Worm (Caenorhabditis elegans) whole organism, L2 larva: ENCODE measurements around the gene egl-3.

Experiments
- C34F6.9 ChIP-seq: fragments of 150-350 bp; optimal IDR thresholded peaks from 2 replicates; lab custom pipeline; 2014; ENCODE audit warnings: missing biosample characterization, missing genetic modification characterization
- F13H6.1 ChIP-seq: sonication (generic microtip); optimal IDR thresholded peaks from 2 replicates; lab custom pipeline; 2016; ENCODE audit warnings: missing genetic modification characterization, missing compliant biosample characterization
- Y55F3AM.14 ChIP-seq: fragments of 200-800 bp; sonication (Bioruptor generic); optimal IDR thresholded peaks from 2 replicates; lab custom pipeline; 2018; ENCODE audit warnings: mild to moderate bottlenecking, missing genetic modification characterization, missing compliant biosample characterization
- alr-1 ChIP-seq: fragments of 150-350 bp; optimal IDR thresholded peaks from 2 replicates; lab custom pipeline; 2014; ENCODE audit warnings: missing biosample characterization, missing genetic modification characterization
- aly-2 ChIP-seq: fragments of 150-350 bp; optimal IDR thresholded peaks from 2 replicates; lab custom pipeline; 2014; ENCODE audit warnings: missing biosample characterization, missing genetic modification characterization
- ama-1 ChIP-seq: fragments of 150-350 bp; optimal IDR thresholded peaks from 2 replicates; lab custom pipeline; 2018; ENCODE audit warnings: inconsistent platforms
- blmp-1 ChIP-seq: sonication (generic microtip); optimal IDR thresholded peaks from 2 replicates; lab custom pipeline; 2017; ENCODE audit warnings: missing genetic modification characterization, mild to moderate bottlenecking, missing compliant biosample characterization, antibody characterized with exemption, moderate library complexity; ENCODE audit not compliant: insufficient read depth
- ceh-16 ChIP-seq: fragments of 150-350 bp; optimal IDR thresholded peaks from 2 replicates; lab custom pipeline; 2014; ENCODE audit warnings: missing biosample characterization, missing genetic modification characterization
- crh-2 ChIP-seq: sonication (generic microtip); optimal IDR thresholded peaks from 2 replicates; lab custom pipeline; 2017; ENCODE audit warnings: missing biosample characterization, missing genetic modification characterization
- dmd-4 ChIP-seq: sonication (generic microtip); optimal IDR thresholded peaks from 2 replicates; lab custom pipeline; 2017; ENCODE audit warnings: missing biosample characterization, missing genetic modification characterization
- egl-27 ChIP-seq: sonication (generic microtip); optimal IDR thresholded peaks from 3 replicates; lab custom pipeline; 2017; ENCODE audit warnings: missing biosample characterization, missing genetic modification reagents, missing genetic modification characterization
- elt-1 ChIP-seq: fragments of 150-350 bp; optimal IDR thresholded peaks from 2 replicates; lab custom pipeline; 2014; ENCODE audit warnings: missing biosample characterization, missing genetic modification characterization
- fos-1 ChIP-seq: fragments of 150-350 bp; optimal IDR thresholded peaks from 2 replicates; lab custom pipeline; 2014; ENCODE audit warnings: missing biosample characterization, missing genetic modification characterization
- gmeb-1 ChIP-seq: fragments of 150-350 bp; optimal IDR thresholded peaks from 2 replicates; lab custom pipeline; 2014; ENCODE audit warnings: missing biosample characterization, missing genetic modification characterization
- lin-11 ChIP-seq: fragments of 150-350 bp; sonication (generic microtip); optimal IDR thresholded peaks from 2 replicates; lab custom pipeline; 2014; ENCODE audit warnings: missing biosample characterization, missing genetic modification characterization, inconsistent platforms, mixed read lengths
- lsy-2 ChIP-seq, 2 experiments: fragments of 150-350 bp in 1 of 2; sonication (generic microtip) in 1 of 2; optimal IDR thresholded peaks; 2 replicates each; lab custom pipeline; 2014 to 2017; ENCODE audit warnings: missing biosample characterization in 2 of 2, missing genetic modification characterization in 2 of 2
- mab-5 ChIP-seq: fragments of 150-350 bp; optimal IDR thresholded peaks from 2 replicates; lab custom pipeline; 2014; ENCODE audit warnings: missing biosample characterization, missing genetic modification characterization
- mbf-1 ChIP-seq: sonication (generic microtip); optimal IDR thresholded peaks from 2 replicates; lab custom pipeline; 2017; ENCODE audit warnings: missing biosample characterization, missing genetic modification characterization
- mdl-1 ChIP-seq, 2 experiments: fragments of 150-350 bp in 1 of 2; sonication (generic microtip) in 1 of 2; optimal IDR thresholded peaks; 2 replicates each; lab custom pipeline; 2017; ENCODE audit warnings: missing biosample characterization in 2 of 2, missing genetic modification characterization in 2 of 2
- nhr-10 ChIP-seq: sonication (generic microtip); optimal IDR thresholded peaks from 2 replicates; lab custom pipeline; 2017; ENCODE audit warnings: missing biosample characterization, missing genetic modification characterization
- nhr-129 ChIP-seq: fragments of 150-350 bp; optimal IDR thresholded peaks from 2 replicates; lab custom pipeline; 2014; ENCODE audit warnings: missing biosample characterization, missing genetic modification characterization
- nhr-21 ChIP-seq: fragments of 150-350 bp; optimal IDR thresholded peaks from 2 replicates; lab custom pipeline; 2014; ENCODE audit warnings: missing biosample characterization, missing genetic modification characterization
- nhr-23 ChIP-seq: fragments of 150-350 bp; optimal IDR thresholded peaks from 2 replicates; lab custom pipeline; 2014; ENCODE audit warnings: missing biosample characterization, missing genetic modification reagents, missing genetic modification characterization
- nhr-237 ChIP-seq: fragments of 150-350 bp; optimal IDR thresholded peaks from 2 replicates; lab custom pipeline; 2014; ENCODE audit warnings: missing biosample characterization, missing genetic modification characterization
- peb-1 ChIP-seq: fragments of 150-350 bp; optimal IDR thresholded peaks from 2 replicates; lab custom pipeline; 2014; ENCODE audit warnings: missing biosample characterization, missing genetic modification characterization
- sem-4 ChIP-seq: fragments of 150-350 bp; optimal IDR thresholded peaks from 2 replicates; lab custom pipeline; 2014; ENCODE audit warnings: missing biosample characterization, missing genetic modification reagents, missing genetic modification characterization
- sma-3 ChIP-seq: sonication (generic microtip); optimal IDR thresholded peaks from 2 replicates; lab custom pipeline; 2016; ENCODE audit warnings: missing genetic modification reagents, missing genetic modification characterization, missing compliant biosample characterization
- snpc-4 ChIP-seq: fragments of 150-350 bp; optimal IDR thresholded peaks from 2 replicates; lab custom pipeline; 2014; ENCODE audit warnings: missing biosample characterization, missing genetic modification characterization
- unc-39 ChIP-seq: fragments of 150-350 bp; optimal IDR thresholded peaks from 2 replicates; lab custom pipeline; 2014; ENCODE audit warnings: missing biosample characterization, missing genetic modification characterization
- zag-1 ChIP-seq: fragments of 150-350 bp; optimal IDR thresholded peaks from 2 replicates; lab custom pipeline; 2014; ENCODE audit warnings: missing biosample characterization, missing genetic modification characterization
- ztf-1 ChIP-seq: fragments of 200-800 bp; sonication (Bioruptor generic); conservative IDR thresholded peaks from 2 replicates; pipeline ENCODE4 v1.3.6; 2022; ENCODE audit warnings: missing genetic modification characterization, missing compliant biosample characterization
- ztf-4 ChIP-seq: fragments of 150-350 bp; optimal IDR thresholded peaks from 2 replicates; lab custom pipeline; 2014; ENCODE audit warnings: missing biosample characterization, missing genetic modification characterization

The egl-3 gene

DNA sequence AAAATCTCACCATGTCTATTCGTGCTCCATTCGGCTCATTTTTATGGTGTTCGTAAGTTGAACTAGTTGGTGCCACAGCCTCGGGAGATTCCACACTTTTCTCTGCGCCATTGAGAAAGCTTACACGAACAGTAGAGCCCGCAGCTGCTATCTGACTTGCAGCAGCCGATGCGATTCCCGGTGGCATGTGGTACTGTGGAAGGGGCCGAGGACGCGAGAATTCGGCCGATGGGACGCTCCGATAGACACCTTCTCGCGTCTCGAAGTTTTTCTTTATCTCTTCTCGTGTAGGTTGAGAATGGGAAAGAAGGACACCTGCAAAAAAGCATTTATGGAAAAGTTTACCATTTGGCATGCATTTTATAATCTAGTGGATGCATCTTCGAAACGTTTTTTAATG lies 40.3 kb downstream of the egl-3 start:
- no peak for TF ChIP-seq zag-1
- no peak for TF ChIP-seq peb-1 (tag; lab: Kevin White, UChicago)
- no peak for TF ChIP-seq nhr-237 (tag; lab: Kevin White, UChicago)
- no peak for TF ChIP-seq unc-39
- no peak for TF ChIP-seq mab-5 (tag; lab: Kevin White, UChicago)
- TF ChIP-seq mdl-1 (tag; optimal IDR thresholded peaks at IDR 0.05; lab: Kevin White, UChicago) = no peak
- TF ChIP-seq blmp-1 (tag; lab: Kevin White, UChicago) = no peak
- TF ChIP-seq ztf-1 (GFP tag; lab: Robert Waterston, UW) = no peak
- no peak for TF ChIP-seq crh-2 (tag; lab: Kevin White, UChicago)
- no peak for TF ChIP-seq mbf-1 (tag; lab: Kevin White, UChicago)
- TF ChIP-seq ceh-16 = no peak
- no peak for TF ChIP-seq nhr-10
- TF ChIP-seq alr-1 = no peak
- no peak for TF ChIP-seq elt-1 (tag; lab: Kevin White, UChicago)
- no peak for TF ChIP-seq dmd-4 (tag; lab: Kevin White, UChicago)
- TF ChIP-seq sma-3 (GFP tag; lab: Kevin White, UChicago) = no peak

DNA sequence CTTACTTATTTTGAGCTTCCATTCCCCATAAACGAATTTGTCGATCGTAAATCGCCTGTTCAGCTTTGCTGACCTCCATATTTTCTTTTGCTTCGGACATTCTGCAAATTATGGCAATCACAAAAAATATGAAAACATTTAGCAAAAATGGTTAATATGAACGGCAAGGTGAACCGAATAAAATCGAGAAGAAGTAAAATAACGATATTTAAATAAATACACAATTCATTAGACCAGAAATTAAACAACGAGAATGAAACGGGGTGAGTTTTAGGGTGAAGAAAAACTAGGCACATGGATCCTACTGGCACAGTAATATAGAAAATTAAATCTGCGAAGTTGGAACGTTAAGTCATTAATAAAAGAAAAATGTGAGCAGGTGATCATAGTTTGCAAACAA lies 43.4 kb downstream of the egl-3 start, which contains the start of gene aos-1:
aos-1 (minus strand) TSS at position 101 of the 400 bp plus-strand sequence.
- TF ChIP-seq gmeb-1 (tag; lab: Kevin White, UChicago) (no peak), nhr-23 (no peak), nhr-10 (no peak), mab-5 (tag; lab: Kevin White, UChicago) (no peak), nhr-129 (tag; lab: Kevin White, UChicago) (no peak), sem-4 (tag; lab: Kevin White, UChicago) (no peak), lin-11 (tag; lab: Kevin White, UChicago) (no peak), crh-2 (tag; lab: Kevin White, UChicago) (no peak), mbf-1 (tag; lab: Kevin White, UChicago) (no peak), ama-1 (lab: Kevin White, UChicago) (no peak), ztf-4 (tag; lab: Kevin White, UChicago) (no peak), nhr-237 (tag; lab: Kevin White, UChicago) (no peak), alr-1 (no peak), lsy-2 (tag; optimal IDR thresholded peaks at IDR 0.05; lab: Kevin White, UChicago) (no peak), nhr-21 (no peak)

DNA sequence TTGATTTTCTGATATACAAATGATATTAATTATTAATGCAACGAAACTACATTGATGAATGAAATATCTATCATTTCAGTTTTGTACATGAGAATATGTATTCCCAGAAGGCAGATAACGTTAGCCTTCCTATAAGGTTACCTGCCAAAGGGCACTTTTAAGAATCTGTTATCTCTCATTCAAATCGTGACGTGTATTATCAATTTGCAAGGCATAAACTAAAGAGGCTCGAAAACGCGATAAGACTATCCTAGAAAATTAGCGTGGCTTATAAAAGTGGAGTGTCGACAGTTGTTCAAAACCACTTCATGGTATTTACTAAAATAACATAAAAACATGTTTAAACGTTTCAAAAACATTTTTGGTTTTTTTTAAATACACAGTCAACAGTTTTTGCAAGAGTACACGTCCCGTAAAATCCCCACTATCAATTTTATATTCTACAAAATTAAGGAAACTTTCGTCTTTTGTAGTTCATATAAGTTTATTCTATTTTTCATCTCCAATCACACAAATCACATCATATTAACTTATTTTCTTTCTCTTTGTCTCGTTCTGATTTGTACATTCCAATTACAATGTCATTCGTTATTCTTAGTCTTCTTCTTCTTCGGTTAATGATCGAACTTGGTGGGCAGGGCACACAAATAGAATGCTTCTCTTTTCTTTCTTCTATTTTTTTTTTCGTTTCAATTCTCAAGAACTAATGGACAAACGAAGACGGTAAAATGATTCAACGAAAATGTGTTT lies 48.6 kb downstream of the egl-3 start, which contains the start of gene C08B6.10:
C08B6.10 (plus strand) TSS at position 700 of the 750 bp plus-strand sequence.
- TF ChIP-seq nhr-21 (no peak), fos-1 (tag; lab: Kevin White, UChicago) (peak; percentile 20)

DNA sequence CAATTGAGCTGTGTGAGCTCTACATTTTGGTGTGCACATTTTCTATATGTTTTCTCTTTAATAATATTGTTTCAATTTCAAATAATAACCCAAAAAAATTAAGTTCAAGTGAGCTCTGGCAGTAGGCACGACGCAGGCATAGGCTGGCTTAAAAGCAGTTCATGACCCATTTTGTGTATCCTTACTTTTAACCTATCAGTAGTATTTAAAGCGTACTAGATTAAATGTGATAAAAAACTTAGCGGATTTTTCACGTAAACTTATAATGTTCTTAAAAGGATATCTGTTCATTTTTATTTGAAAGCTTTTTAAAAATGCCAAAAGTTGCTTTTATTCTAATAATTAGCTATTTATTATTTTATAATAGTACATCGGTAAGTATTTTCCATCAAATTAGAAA lies 50.2 kb downstream of the egl-3 start, which contains the start of gene C08B6.6:
C08B6.6 (plus strand) TSS at position 301 of the 400 bp plus-strand sequence.
- TF ChIP-seq F13H6.1 (tag; lab: Kevin White, UChicago) (no peak), nhr-10 (no peak), snpc-4 (tag; lab: Kevin White, UChicago) (no peak), lsy-2 (tag; optimal IDR thresholded peaks at IDR 0.05; lab: Kevin White, UChicago) (no peak), mdl-1 (tag; optimal IDR thresholded peaks at IDR 0.05; lab: Kevin White, UChicago) (no peak), C34F6.9 (tag; lab: Kevin White, UChicago) (no peak), egl-27 (tag; lab: Kevin White, UChicago) (no peak), peb-1 (tag; lab: Kevin White, UChicago) (no peak), nhr-23 (no peak), blmp-1 (tag; lab: Kevin White, UChicago) (no peak), aly-2 (tag; lab: Kevin White, UChicago) (no peak)

DNA sequence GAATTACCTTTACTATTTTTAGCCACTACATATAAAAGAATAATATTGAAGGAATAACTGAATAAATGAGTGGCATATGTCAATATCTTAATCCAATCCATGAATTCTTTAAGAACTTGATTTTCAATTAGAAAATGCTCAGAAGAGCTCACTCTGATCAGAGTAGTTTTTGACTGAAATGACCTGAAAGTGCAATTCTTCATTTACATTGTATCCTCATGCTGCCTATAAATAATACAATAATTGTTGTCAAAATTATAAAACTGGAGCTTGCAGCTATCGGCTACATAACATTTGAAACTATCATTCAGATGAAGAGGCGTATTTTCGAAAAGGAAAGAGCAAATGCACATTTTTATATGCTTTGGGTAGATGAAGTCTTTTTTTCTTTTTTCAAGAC lies 50.9 kb downstream of the egl-3 start, which contains the start of gene srxa-19:
srxa-19 (minus strand) TSS at position 101 of the 400 bp plus-strand sequence.
- TF ChIP-seq Y55F3AM.14 (GFP tag; lab: Kevin White, UChicago) (no peak), mbf-1 (tag; lab: Kevin White, UChicago) (no peak)
